In the genomic region with DNA sequence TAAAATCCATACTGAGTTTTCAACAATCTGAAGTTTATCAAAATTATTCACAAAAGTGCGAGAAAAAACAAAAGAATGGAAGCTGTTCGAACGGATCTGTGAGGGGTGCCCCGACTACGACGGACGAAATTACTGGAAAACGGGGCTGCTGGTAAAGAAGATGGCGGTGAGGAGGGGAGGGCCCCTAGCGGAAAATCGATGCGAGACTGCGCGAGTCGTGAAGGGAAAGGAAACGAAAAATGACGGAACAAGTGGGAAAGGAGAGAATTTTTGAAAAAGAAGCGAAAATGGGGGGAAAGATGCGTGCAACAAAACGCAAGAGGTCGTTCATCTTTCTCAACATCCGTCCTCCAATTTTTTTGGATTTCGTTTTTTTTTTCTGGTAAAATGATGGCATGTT, we compare ENCODE assay signal across 3 worm cellular contexts.
TF ChIP-seq lines count a peak whose summit lies in the region.

No protein-coding gene starts in this region.

TF ChIP-seq in whole organism, L2 larva, 48 proteins besides CTCF, POLR2A, EP300 and RAD21 (continued from another document):
- TF ChIP-seq ztf-11 (tag; optimal IDR thresholded peaks at IDR 0.05; lab: Kevin White, UChicago) (no peak), unc-55 (GFP tag; optimal IDR thresholded peaks at IDR 0.05; lab: Kevin White, UChicago) (peak; percentile 31), alr-1 (tag; optimal IDR thresholded peaks at IDR 0.05; lab: Kevin White, UChicago) (no peak), elt-1 (tag; optimal IDR thresholded peaks at IDR 0.05; lab: Kevin White, UChicago) (no peak), sem-4 (tag; optimal IDR thresholded peaks at IDR 0.05; lab: Kevin White, UChicago) (no peak), lin-39 (tag; optimal IDR thresholded peaks at IDR 0.05; lab: Kevin White, UChicago) (no peak), ZK546.5 (tag; optimal IDR thresholded peaks at IDR 0.05; lab: Kevin White, UChicago) (no peak), crh-2 (tag; optimal IDR thresholded peaks at IDR 0.05; lab: Kevin White, UChicago) (no peak), ztf-4 (tag; optimal IDR thresholded peaks at IDR 0.05; lab: Kevin White, UChicago) (no peak), R02D3.7 (tag; optimal IDR thresholded peaks at IDR 0.05; lab: Kevin White, UChicago) (no peak), sma-9 (GFP tag; optimal IDR thresholded peaks at IDR 0.05; lab: Kevin White, UChicago) (no peak), sma-9 (tag; optimal IDR thresholded peaks at IDR 0.05; lab: Kevin White, UChicago) (no peak)

TF ChIP-seq in whole organism, L4 larva, 104 proteins besides CTCF, POLR2A, EP300 and RAD21 (continued from another document):
- TF ChIP-seq nhr-111 (GFP tag; optimal IDR thresholded peaks at IDR 0.05; lab: Kevin White, UChicago) (no peak), nhr-25 (tag; optimal IDR thresholded peaks at IDR 0.05; lab: Kevin White, UChicago; ENCODE audit: borderline replicate concordance, insufficient read depth) (no peak), hif-1 (tag; optimal IDR thresholded peaks at IDR 0.05; lab: Kevin White, UChicago) (no peak), ces-1 (GFP tag; optimal IDR thresholded peaks at IDR 0.05; lab: Kevin White, UChicago) (no peak), daf-8 (GFP tag; IDR thresholded peaks at IDR 0.05; lab: Robert Waterston, UW) (no peak), snpc-1.2 (GFP tag; IDR thresholded peaks at IDR 0.05; lab: Robert Waterston, UW) (no peak), ceh-20 (GFP tag; IDR thresholded peaks at IDR 0.05; lab: Robert Waterston, UW) (peak; percentile 70), nhr-102 (tag; optimal IDR thresholded peaks at IDR 0.05; lab: Kevin White, UChicago) (no peak), lim-7 (GFP tag; IDR thresholded peaks at IDR 0.05; lab: Robert Waterston, UW) (no peak), daf-12 (tag; optimal IDR thresholded peaks at IDR 0.05; lab: Kevin White, UChicago) (no peak), fkh-10 (GFP tag; optimal IDR thresholded peaks at IDR 0.05; lab: Kevin White, UChicago) (peak; percentile 3), pqm-1 (tag; optimal IDR thresholded peaks at IDR 0.05; lab: Kevin White, UChicago) (no peak), set-16 (GFP tag; IDR thresholded peaks at IDR 0.05; lab: Robert Waterston, UW) (peak; percentile 42), F44E2.7 (GFP tag; IDR thresholded peaks at IDR 0.05; lab: Robert Waterston, UW) (no peak), egl-43 (GFP tag; IDR thresholded peaks at IDR 0.05; lab: Robert Waterston, UW) (no peak), vab-7 (GFP tag; IDR thresholded peaks at IDR 0.05; lab: Robert Waterston, UW) (no peak), dmd-8 (GFP tag; IDR thresholded peaks at IDR 0.05; lab: Robert Waterston, UW) (no peak), daf-19 (GFP tag; conservative IDR thresholded peaks at IDR 0.05; lab: Robert Waterston, UW) (no peak), rbr-2 (tag; optimal IDR thresholded peaks at IDR 0.05; lab: Kevin White, UChicago) (peak; percentile 24), ama-1 (optimal IDR thresholded peaks at IDR 0.05; lab: Kevin White, UChicago) (no peak)
TF ChIP-seq in whole organism, L4 larva: peak in this region for 7.

TF ChIP-seq in whole organism, late embryonic, 69 proteins besides CTCF, POLR2A, EP300 and RAD21 (continued from another document):
- TF ChIP-seq lim-6 (tag; optimal IDR thresholded peaks at IDR 0.05; lab: Kevin White, UChicago) (no peak), ama-1 (optimal IDR thresholded peaks at IDR 0.05; lab: Kevin White, UChicago) (no peak), sdc-2 (tag; optimal IDR thresholded peaks at IDR 0.05; lab: Kevin White, UChicago) (peak; percentile 1), ceh-48 (tag; optimal IDR thresholded peaks at IDR 0.05; lab: Kevin White, UChicago) (peak; percentile 95), pag-3 (tag; optimal IDR thresholded peaks at IDR 0.05; lab: Kevin White, UChicago; ENCODE audit: borderline replicate concordance) (no peak), K02D7.2 (tag; optimal IDR thresholded peaks at IDR 0.05; lab: Kevin White, UChicago) (no peak), K09A11.1 (tag; optimal IDR thresholded peaks at IDR 0.05; lab: Kevin White, UChicago; ENCODE audit: insufficient read depth) (no peak), zip-5 (tag; optimal IDR thresholded peaks at IDR 0.05; lab: Kevin White, UChicago) (no peak), tbx-2 (tag; optimal IDR thresholded peaks at IDR 0.05; lab: Kevin White, UChicago) (no peak), mec-3 (tag; optimal IDR thresholded peaks at IDR 0.05; lab: Kevin White, UChicago; ENCODE audit: borderline replicate concordance) (peak; percentile 8)
